Fruit fly (Drosophila melanogaster): Measurements from ENCODE around the gene CG4709.

DNA sequence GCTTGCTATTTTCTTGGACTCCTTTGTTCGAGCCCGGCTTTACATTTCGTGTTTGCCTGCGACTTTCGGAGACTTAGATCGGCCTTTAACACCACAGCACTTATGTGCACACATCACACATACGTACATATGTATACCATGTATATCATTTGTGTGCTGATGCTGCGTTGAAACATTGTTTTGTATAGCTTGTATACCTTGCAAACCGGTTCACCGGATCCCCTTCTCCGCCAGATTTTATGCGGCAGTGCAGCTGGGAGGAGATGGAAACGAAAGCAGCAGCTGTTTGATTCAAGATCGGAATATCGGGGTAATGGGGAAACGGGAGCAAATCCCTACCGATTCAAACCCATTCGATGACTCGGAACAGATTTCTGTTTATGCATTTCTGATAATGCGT, 8.1 kb upstream of the CG4709 start:
- TF ChIP-seq sv (GFP tag; optimal IDR thresholded peaks at IDR 0.05): no peak
- no peak for TF ChIP-seq dmrt93B (GFP tag; optimal IDR thresholded peaks at IDR 0.05)
- TF ChIP-seq Myc (optimal IDR thresholded peaks at IDR 0.05): no peak
- TF ChIP-seq Hr78 (GFP tag; optimal IDR thresholded peaks at IDR 0.05): no peak
- TF ChIP-seq CG9705 (GFP tag; optimal IDR thresholded peaks at IDR 0.05): no peak
- no peak for TF ChIP-seq psq (GFP tag; optimal IDR thresholded peaks at IDR 0.05)
- no peak for TF ChIP-seq OdsH (GFP tag; optimal IDR thresholded peaks at IDR 0.05)

Data from whole organism, wandering third instar larva.